Worm (Caenorhabditis elegans): Measurements from ENCODE around the gene rabn-5.

- TF ChIP-seq dao-5 (tag; optimal IDR thresholded peaks at IDR 0.05) (no peak), him-1 (tag; optimal IDR thresholded peaks at IDR 0.05) (no peak), W03F9.2 (tag; optimal IDR thresholded peaks at IDR 0.05) (no peak)
These were observed 36.4 kb downstream of the rabn-5 start for ce11 chrIII:5900709-5901108.

Measured in whole organism, L4/young adult.